Worm (Caenorhabditis elegans): ENCODE results near the gene cct-3.

Gene cct-3

DNA sequence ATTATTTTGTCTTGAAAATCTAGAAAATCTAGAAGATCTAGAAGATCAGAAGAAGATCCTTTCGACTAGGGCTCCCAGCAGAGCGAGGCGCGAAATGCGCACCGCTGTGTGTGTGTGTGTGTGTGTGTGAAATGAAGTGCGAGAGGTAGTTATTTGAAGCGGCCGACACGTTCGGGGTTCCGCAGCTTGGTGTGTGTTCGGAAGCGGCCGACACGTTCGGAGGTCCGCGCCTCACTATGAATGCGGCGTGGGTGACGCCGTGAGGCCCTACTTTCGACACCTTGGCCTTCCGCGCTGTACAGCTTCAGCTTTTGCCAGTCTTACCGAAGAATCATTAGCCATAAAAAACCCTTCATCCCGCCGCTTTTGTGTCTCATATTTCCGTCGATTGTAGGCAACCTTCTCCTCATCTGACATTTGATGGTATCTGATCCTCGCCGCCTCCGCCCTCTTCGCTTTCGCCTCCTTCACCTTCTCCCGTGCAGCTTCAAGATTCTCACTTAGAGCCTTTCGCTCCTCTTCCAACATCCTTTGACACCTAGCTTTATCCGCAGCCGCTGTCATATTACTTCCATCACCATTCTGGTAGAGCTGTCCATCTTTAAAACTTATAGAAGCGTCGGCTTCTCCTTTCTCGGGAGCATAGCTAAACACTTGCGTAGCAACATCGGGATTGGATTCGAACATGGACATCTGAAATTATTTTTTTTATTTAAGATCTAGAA is 16.2 kb upstream of the cct-3 start:
- TF ChIP-seq mab-5 (tag; optimal IDR thresholded peaks at IDR 0.05), result no peak
- no peak for TF ChIP-seq M03D4.4 (tag; optimal IDR thresholded peaks at IDR 0.05)
- no peak for TF ChIP-seq unc-120 (tag; optimal IDR thresholded peaks at IDR 0.05; ENCODE audit: poor library complexity, severe bottlenecking)
- TF ChIP-seq snpc-4 (tag; optimal IDR thresholded peaks at IDR 0.05), result no peak
- TF ChIP-seq tbx-8 (GFP tag; optimal IDR thresholded peaks at IDR 0.05), result no peak
- no peak for TF ChIP-seq zip-8 (tag; optimal IDR thresholded peaks at IDR 0.05)
- no peak for TF ChIP-seq lin-13 (tag; optimal IDR thresholded peaks at IDR 0.05)

DNA sequence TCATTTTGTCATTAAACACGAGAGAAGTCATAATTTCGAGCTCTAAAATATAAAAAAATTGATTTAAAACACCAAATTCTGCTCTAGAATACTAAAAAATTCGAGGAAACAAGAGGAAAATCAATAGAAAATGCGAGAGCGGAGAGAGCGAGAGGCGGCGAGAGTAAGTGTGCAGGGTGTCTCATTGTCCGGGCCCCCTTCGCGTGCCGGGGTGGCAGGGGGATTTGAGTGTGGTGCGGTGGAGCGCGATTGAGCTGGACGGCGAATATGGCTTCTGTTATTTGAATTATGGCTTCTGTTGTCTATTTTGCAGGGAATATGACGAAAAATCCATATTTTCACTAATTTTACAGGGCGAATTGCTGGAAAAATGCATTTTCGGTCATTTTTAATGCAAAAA is 13.5 kb upstream of the cct-3 start, which contains the start of gene Y59C2A.3:
Y59C2A.3 (minus strand) TSS at position 42 of the 400 bp plus-strand sequence.
- TF ChIP-seq nhr-76 (tag; optimal IDR thresholded peaks at IDR 0.05), result no peak
- no peak for TF ChIP-seq mls-2 (tag; optimal IDR thresholded peaks at IDR 0.05)
- no peak for TF ChIP-seq ceh-83 (GFP tag; optimal IDR thresholded peaks at IDR 0.05)
- TF ChIP-seq unc-39 (tag; optimal IDR thresholded peaks at IDR 0.05), result no peak
- TF ChIP-seq sptf-1 (tag; optimal IDR thresholded peaks at IDR 0.05), result peak; percentile 62
- peak; percentile 26 for TF ChIP-seq mep-1 (tag; optimal IDR thresholded peaks at IDR 0.05)
- peak; percentile 4 for TF ChIP-seq pha-4 (tag; optimal IDR thresholded peaks at IDR 0.05)
- TF ChIP-seq drap-1 (GFP tag; optimal IDR thresholded peaks at IDR 0.05), result no peak
- peak; percentile 49 for TF ChIP-seq ham-2 (GFP tag; optimal IDR thresholded peaks at IDR 0.05)
- TF ChIP-seq tbx-8 (GFP tag; optimal IDR thresholded peaks at IDR 0.05), result no peak
- TF ChIP-seq blmp-1 (tag; optimal IDR thresholded peaks at IDR 0.05), result no peak
- no peak for TF ChIP-seq ceh-39 (tag; optimal IDR thresholded peaks at IDR 0.05)
- TF ChIP-seq nhr-237 (tag; optimal IDR thresholded peaks at IDR 0.05), result no peak
- no peak for TF ChIP-seq nhr-12 (tag; optimal IDR thresholded peaks at IDR 0.05)
- no peak for TF ChIP-seq snpc-4 (tag; optimal IDR thresholded peaks at IDR 0.05)
- TF ChIP-seq mab-5 (tag; optimal IDR thresholded peaks at IDR 0.05), result no peak
- TF ChIP-seq lsy-2 (tag; optimal IDR thresholded peaks at IDR 0.05), result peak; percentile 53
- no peak for TF ChIP-seq nhr-2 (tag; optimal IDR thresholded peaks at IDR 0.05)
- TF ChIP-seq ztf-11 (tag; optimal IDR thresholded peaks at IDR 0.05), result no peak
- TF ChIP-seq unc-120 (tag; optimal IDR thresholded peaks at IDR 0.05; ENCODE audit: poor library complexity, severe bottlenecking), result peak; percentile 73
- TF ChIP-seq hlh-1 (tag; optimal IDR thresholded peaks at IDR 0.05), result no peak
- no peak for TF ChIP-seq elt-1 (tag; optimal IDR thresholded peaks at IDR 0.05; ENCODE audit: borderline replicate concordance, insufficient read depth)
- TF ChIP-seq M03D4.4 (tag; optimal IDR thresholded peaks at IDR 0.05), result no peak
- no peak for TF ChIP-seq sem-2 (GFP tag; optimal IDR thresholded peaks at IDR 0.05)
- peak; percentile 56 for TF ChIP-seq lin-13 (tag; optimal IDR thresholded peaks at IDR 0.05)
- TF ChIP-seq elt-3 (tag; optimal IDR thresholded peaks at IDR 0.05), result no peak
- peak; percentile 25 for TF ChIP-seq ces-1 (GFP tag; optimal IDR thresholded peaks at IDR 0.05)
- no peak for TF ChIP-seq zip-8 (tag; optimal IDR thresholded peaks at IDR 0.05)
- no peak for TF ChIP-seq bed-3 (GFP tag; optimal IDR thresholded peaks at IDR 0.05)
- TF ChIP-seq unc-62 (GFP tag; optimal IDR thresholded peaks at IDR 0.05), result no peak
- TF ChIP-seq flh-1 (GFP tag; optimal IDR thresholded peaks at IDR 0.05), result no peak
- TF ChIP-seq ceh-43 (GFP tag; optimal IDR thresholded peaks at IDR 0.05), result no peak
- TF ChIP-seq lin-32 (GFP tag; optimal IDR thresholded peaks at IDR 0.05), result no peak
- TF ChIP-seq nhr-28 (tag; optimal IDR thresholded peaks at IDR 0.05), result no peak
- no peak for TF ChIP-seq cnd-1 (tag; optimal IDR thresholded peaks at IDR 0.05)

DNA sequence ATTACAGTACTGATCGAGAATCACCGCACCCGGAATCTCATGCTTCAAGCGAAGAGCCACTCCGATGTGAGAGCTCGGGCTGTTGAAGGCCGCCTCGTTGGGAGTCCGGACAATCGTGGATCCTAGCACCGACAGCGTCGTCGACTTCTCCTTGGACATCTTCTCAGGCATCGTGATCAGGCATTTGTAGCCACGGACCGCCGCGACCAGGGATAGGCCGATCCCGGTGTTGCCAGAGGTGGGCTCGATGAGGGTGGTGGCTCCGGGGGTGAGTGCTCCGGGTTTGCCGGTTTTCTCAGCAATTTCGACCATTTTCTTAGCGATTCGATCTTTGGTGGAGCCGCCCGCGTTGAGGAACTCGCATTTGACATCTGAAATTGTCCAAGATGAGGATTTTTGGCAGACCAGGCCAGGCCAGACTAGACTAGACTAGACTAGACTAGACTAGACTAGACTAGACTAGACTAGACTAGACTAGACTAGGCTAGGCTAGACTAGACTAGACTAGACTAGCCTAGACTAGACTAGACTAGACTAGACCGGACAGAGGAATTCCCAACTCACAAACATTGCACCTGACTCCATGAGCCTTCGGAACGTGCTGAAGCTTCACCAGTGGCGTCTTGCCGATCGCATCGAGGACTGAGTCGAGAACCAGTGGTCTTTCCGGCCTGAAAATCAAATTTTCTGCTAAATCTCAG is 12.0 kb upstream of the cct-3 start:
- TF ChIP-seq ceh-43 (GFP tag; optimal IDR thresholded peaks at IDR 0.05) (no peak), unc-120 (tag; optimal IDR thresholded peaks at IDR 0.05; ENCODE audit: poor library complexity, severe bottlenecking) (no peak), ces-1 (GFP tag; optimal IDR thresholded peaks at IDR 0.05) (no peak), unc-39 (tag; optimal IDR thresholded peaks at IDR 0.05) (no peak), lin-32 (GFP tag; optimal IDR thresholded peaks at IDR 0.05) (no peak), M03D4.4 (tag; optimal IDR thresholded peaks at IDR 0.05) (no peak), nhr-237 (tag; optimal IDR thresholded peaks at IDR 0.05) (no peak)

All from whole organism, mixed stage, embryonic.